Worm (Caenorhabditis elegans) whole organism, L2 larva: Measurements from ENCODE around the gene lys-8.
A peak's percentile ranks its signal among the peaks of the same experiment; 100 is the strongest.

Experiments
- C34F6.9 ChIP-seq: fragments of 150-350 bp; optimal IDR thresholded peaks from 2 replicates; lab custom pipeline; 2014; ENCODE audit warnings: missing biosample characterization, missing genetic modification characterization
- F13H6.1 ChIP-seq: sonication (generic microtip); optimal IDR thresholded peaks from 2 replicates; lab custom pipeline; 2016; ENCODE audit warnings: missing genetic modification characterization, missing compliant biosample characterization
- R02D3.7 ChIP-seq: fragments of 150-350 bp; optimal IDR thresholded peaks from 2 replicates; lab custom pipeline; 2014; ENCODE audit warnings: missing biosample characterization, missing genetic modification characterization
- Y55F3AM.14 ChIP-seq: fragments of 200-800 bp; sonication (Bioruptor generic); optimal IDR thresholded peaks from 2 replicates; lab custom pipeline; 2018; ENCODE audit warnings: mild to moderate bottlenecking, missing genetic modification characterization, missing compliant biosample characterization
- ZK546.5 ChIP-seq: sonication (generic microtip); optimal IDR thresholded peaks from 2 replicates; lab custom pipeline; 2017; ENCODE audit warnings: missing biosample characterization, missing genetic modification characterization
- alr-1 ChIP-seq: fragments of 150-350 bp; optimal IDR thresholded peaks from 2 replicates; lab custom pipeline; 2014; ENCODE audit warnings: missing biosample characterization, missing genetic modification characterization
- ama-1 ChIP-seq: fragments of 150-350 bp; optimal IDR thresholded peaks from 2 replicates; lab custom pipeline; 2018; ENCODE audit warnings: inconsistent platforms
- ceh-16 ChIP-seq: fragments of 150-350 bp; optimal IDR thresholded peaks from 2 replicates; lab custom pipeline; 2014; ENCODE audit warnings: missing biosample characterization, missing genetic modification characterization
- crh-2 ChIP-seq: sonication (generic microtip); optimal IDR thresholded peaks from 2 replicates; lab custom pipeline; 2017; ENCODE audit warnings: missing biosample characterization, missing genetic modification characterization
- dmd-4 ChIP-seq: sonication (generic microtip); optimal IDR thresholded peaks from 2 replicates; lab custom pipeline; 2017; ENCODE audit warnings: missing biosample characterization, missing genetic modification characterization
- egl-27 ChIP-seq: sonication (generic microtip); optimal IDR thresholded peaks from 3 replicates; lab custom pipeline; 2017; ENCODE audit warnings: missing biosample characterization, missing genetic modification reagents, missing genetic modification characterization
- elt-1 ChIP-seq: fragments of 150-350 bp; optimal IDR thresholded peaks from 2 replicates; lab custom pipeline; 2014; ENCODE audit warnings: missing biosample characterization, missing genetic modification characterization
- elt-3 ChIP-seq: sonication (generic microtip); optimal IDR thresholded peaks from 2 replicates; lab custom pipeline; 2017; ENCODE audit warnings: missing biosample characterization, missing genetic modification characterization
- fos-1 ChIP-seq: fragments of 150-350 bp; optimal IDR thresholded peaks from 2 replicates; lab custom pipeline; 2014; ENCODE audit warnings: missing biosample characterization, missing genetic modification characterization
- gmeb-1 ChIP-seq: fragments of 150-350 bp; optimal IDR thresholded peaks from 2 replicates; lab custom pipeline; 2014; ENCODE audit warnings: missing biosample characterization, missing genetic modification characterization
- lin-13 ChIP-seq: fragments of 150-350 bp; optimal IDR thresholded peaks from 2 replicates; lab custom pipeline; 2014; ENCODE audit warnings: missing biosample characterization, missing genetic modification reagents, missing genetic modification characterization
- lin-39 ChIP-seq: fragments of 150-350 bp; optimal IDR thresholded peaks from 2 replicates; lab custom pipeline; 2014; ENCODE audit warnings: missing biosample characterization, missing genetic modification reagents, missing genetic modification characterization
- lsy-2 ChIP-seq, 2 experiments: fragments of 150-350 bp in 1 of 2; sonication (generic microtip) in 1 of 2; optimal IDR thresholded peaks; 2 replicates each; lab custom pipeline; 2014 to 2017; ENCODE audit warnings: missing biosample characterization in 2 of 2, missing genetic modification characterization in 2 of 2
- mab-5 ChIP-seq: fragments of 150-350 bp; optimal IDR thresholded peaks from 2 replicates; lab custom pipeline; 2014; ENCODE audit warnings: missing biosample characterization, missing genetic modification characterization
- mbf-1 ChIP-seq: sonication (generic microtip); optimal IDR thresholded peaks from 2 replicates; lab custom pipeline; 2017; ENCODE audit warnings: missing biosample characterization, missing genetic modification characterization
- mdl-1 ChIP-seq, 2 experiments: fragments of 150-350 bp in 1 of 2; sonication (generic microtip) in 1 of 2; optimal IDR thresholded peaks; 2 replicates each; lab custom pipeline; 2017; ENCODE audit warnings: missing biosample characterization in 2 of 2, missing genetic modification characterization in 2 of 2
- nhr-10 ChIP-seq: sonication (generic microtip); optimal IDR thresholded peaks from 2 replicates; lab custom pipeline; 2017; ENCODE audit warnings: missing biosample characterization, missing genetic modification characterization
- nhr-12 ChIP-seq: fragments of 150-350 bp; optimal IDR thresholded peaks from 2 replicates; lab custom pipeline; 2014; ENCODE audit warnings: missing biosample characterization, missing genetic modification characterization
- nhr-129 ChIP-seq: fragments of 150-350 bp; optimal IDR thresholded peaks from 2 replicates; lab custom pipeline; 2014; ENCODE audit warnings: missing biosample characterization, missing genetic modification characterization
- nhr-21 ChIP-seq: fragments of 150-350 bp; optimal IDR thresholded peaks from 2 replicates; lab custom pipeline; 2014; ENCODE audit warnings: missing biosample characterization, missing genetic modification characterization
- nhr-25 ChIP-seq: fragments of 150-350 bp; sonication (generic microtip); optimal IDR thresholded peaks from 3 replicates; lab custom pipeline; 2014; ENCODE audit warnings: missing biosample characterization, missing genetic modification characterization
- nhr-6 ChIP-seq: fragments of 150-350 bp; optimal IDR thresholded peaks from 2 replicates; lab custom pipeline; 2014; ENCODE audit warnings: missing biosample characterization, missing genetic modification characterization
- nhr-77 ChIP-seq: fragments of 150-350 bp; optimal IDR thresholded peaks from 2 replicates; lab custom pipeline; 2014; ENCODE audit warnings: missing biosample characterization, missing genetic modification characterization
- peb-1 ChIP-seq: fragments of 150-350 bp; optimal IDR thresholded peaks from 2 replicates; lab custom pipeline; 2014; ENCODE audit warnings: missing biosample characterization, missing genetic modification characterization
- sem-4 ChIP-seq: fragments of 150-350 bp; optimal IDR thresholded peaks from 2 replicates; lab custom pipeline; 2014; ENCODE audit warnings: missing biosample characterization, missing genetic modification reagents, missing genetic modification characterization
- skn-1 ChIP-seq: sonication (generic microtip); optimal IDR thresholded peaks from 2 replicates; lab custom pipeline; 2017; ENCODE audit warnings: missing biosample characterization, missing genetic modification characterization
- sma-3 ChIP-seq: sonication (generic microtip); optimal IDR thresholded peaks from 2 replicates; lab custom pipeline; 2016; ENCODE audit warnings: missing genetic modification reagents, missing genetic modification characterization, missing compliant biosample characterization
- sma-9 ChIP-seq, 2 experiments: fragments of 150-350 bp in 1 of 2; sonication (generic microtip) in 1 of 2; optimal IDR thresholded peaks; 2 replicates each; lab custom pipeline; 2014 to 2016; ENCODE audit warnings: missing genetic modification characterization in 2 of 2, mild to moderate bottlenecking in 1 of 2, missing biosample characterization in 1 of 2, missing compliant biosample characterization in 1 of 2, missing genetic modification reagents in 1 of 2, moderate library complexity in 1 of 2
- snpc-4 ChIP-seq: fragments of 150-350 bp; optimal IDR thresholded peaks from 2 replicates; lab custom pipeline; 2014; ENCODE audit warnings: missing biosample characterization, missing genetic modification characterization
- unc-39 ChIP-seq: fragments of 150-350 bp; optimal IDR thresholded peaks from 2 replicates; lab custom pipeline; 2014; ENCODE audit warnings: missing biosample characterization, missing genetic modification characterization
- unc-55 ChIP-seq: fragments of 150-350 bp; sonication (generic microtip); optimal IDR thresholded peaks from 3 replicates; lab custom pipeline; 2014; ENCODE audit warnings: missing biosample characterization, missing genetic modification reagents, missing genetic modification characterization
- unc-62 ChIP-seq: fragments of 150-350 bp; optimal IDR thresholded peaks from 2 replicates; lab custom pipeline; 2014; ENCODE audit warnings: missing biosample characterization, missing genetic modification reagents, missing genetic modification characterization
- zag-1 ChIP-seq: fragments of 150-350 bp; optimal IDR thresholded peaks from 2 replicates; lab custom pipeline; 2014; ENCODE audit warnings: missing biosample characterization, missing genetic modification characterization
- ztf-1 ChIP-seq: fragments of 200-800 bp; sonication (Bioruptor generic); conservative IDR thresholded peaks from 2 replicates; pipeline ENCODE4 v1.3.6; 2022; ENCODE audit warnings: missing genetic modification characterization, missing compliant biosample characterization
- ztf-11 ChIP-seq: sonication (generic microtip); optimal IDR thresholded peaks from 2 replicates; lab custom pipeline; 2017; ENCODE audit warnings: missing biosample characterization, missing genetic modification characterization
- ztf-4 ChIP-seq: fragments of 150-350 bp; optimal IDR thresholded peaks from 2 replicates; lab custom pipeline; 2014; ENCODE audit warnings: missing biosample characterization, missing genetic modification characterization

The lys-8 gene

DNA sequence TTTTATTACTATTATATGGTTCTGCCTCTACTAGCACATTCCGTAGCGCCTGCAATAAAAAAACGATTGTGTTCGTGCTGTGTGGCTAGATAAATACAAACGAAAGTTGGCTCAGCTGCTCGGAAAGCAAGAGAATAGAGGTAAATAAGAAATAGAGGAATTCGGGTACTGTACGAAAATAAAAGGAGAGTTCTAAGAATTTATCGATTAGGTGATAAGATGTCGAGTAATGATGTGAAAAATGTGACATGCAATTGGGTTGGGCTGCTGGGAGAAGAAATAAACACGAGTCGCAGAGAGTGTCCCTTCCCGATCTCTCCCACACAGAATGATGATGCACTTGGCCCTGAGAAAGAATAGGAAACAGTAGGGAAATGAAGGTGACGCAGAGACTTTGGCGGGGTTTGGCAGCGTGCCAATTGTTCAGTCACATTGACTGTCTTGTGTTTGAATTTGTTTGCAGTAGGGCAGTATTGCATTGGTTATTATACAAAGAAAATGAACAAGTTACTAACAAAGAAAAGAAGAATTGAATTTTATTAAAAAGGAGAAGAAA is 7.5 kb downstream of the lys-8 start, which contains the start of gene cdc-14 (continued):
- no peak for TF ChIP-seq ztf-1 (GFP tag; lab: Robert Waterston, UW)
- TF ChIP-seq lin-39 (tag; lab: Kevin White, UChicago): no peak

DNA sequence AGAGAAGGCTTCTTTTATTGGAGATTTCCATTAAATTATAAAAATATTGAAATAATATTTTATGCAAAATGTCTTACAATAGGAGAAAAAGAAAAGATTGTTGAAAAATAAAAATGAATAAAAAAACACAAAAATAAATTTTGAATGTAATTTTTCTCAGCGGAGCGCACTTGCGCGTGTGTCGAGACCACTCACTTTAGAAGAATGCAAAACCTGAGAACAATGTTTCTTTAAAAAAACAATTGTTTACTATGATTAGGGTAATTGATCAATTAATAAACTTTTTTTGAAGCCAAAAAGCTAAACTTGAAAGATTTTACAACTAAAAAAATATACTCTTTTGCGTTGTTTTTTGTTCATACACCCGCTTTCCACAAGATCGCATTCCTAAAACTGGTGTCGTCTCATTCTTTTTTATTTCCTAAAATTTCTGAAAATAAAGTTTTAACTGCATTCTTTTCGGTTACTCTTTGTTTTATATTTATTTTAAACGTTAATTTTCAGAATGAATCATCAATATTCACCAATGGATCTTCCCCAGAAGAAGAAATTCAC is 8.3 kb downstream of the lys-8 start, which contains the start of gene ttc-4:
Gene ttc-4 (plus strand): TSS at position 505 of the 555 bp plus-strand sequence.
- peak; percentile 4 for TF ChIP-seq F13H6.1 (tag; lab: Kevin White, UChicago)
- TF ChIP-seq unc-55 (GFP tag; lab: Kevin White, UChicago): peak; percentile 76
- TF ChIP-seq nhr-129 (tag; lab: Kevin White, UChicago): peak; percentile 27
- TF ChIP-seq C34F6.9: peak; percentile 68
- peak in 1 of 2 experiments; percentile 66 for TF ChIP-seq lsy-2 (tag; optimal IDR thresholded peaks at IDR 0.05; lab: Kevin White, UChicago)
- TF ChIP-seq mab-5 (tag; lab: Kevin White, UChicago): no peak
- peak; percentile 20 for TF ChIP-seq sma-3 (GFP tag; lab: Kevin White, UChicago)
- peak; percentile 27 for TF ChIP-seq lin-13
- no peak for TF ChIP-seq R02D3.7 (tag; lab: Kevin White, UChicago)
- TF ChIP-seq crh-2: peak; percentile 28
- TF ChIP-seq nhr-12: no peak
- no peak for TF ChIP-seq peb-1 (tag; lab: Kevin White, UChicago)
- TF ChIP-seq ztf-1 (GFP tag; lab: Robert Waterston, UW): no peak
- no peak for TF ChIP-seq zag-1 (tag; lab: Kevin White, UChicago)
- TF ChIP-seq Y55F3AM.14 (GFP tag; lab: Kevin White, UChicago): no peak
- peak; percentile 22 for TF ChIP-seq nhr-25 (tag; lab: Kevin White, UChicago)
- TF ChIP-seq alr-1 (tag; lab: Kevin White, UChicago): no peak
- TF ChIP-seq fos-1: peak; percentile 25

DNA sequence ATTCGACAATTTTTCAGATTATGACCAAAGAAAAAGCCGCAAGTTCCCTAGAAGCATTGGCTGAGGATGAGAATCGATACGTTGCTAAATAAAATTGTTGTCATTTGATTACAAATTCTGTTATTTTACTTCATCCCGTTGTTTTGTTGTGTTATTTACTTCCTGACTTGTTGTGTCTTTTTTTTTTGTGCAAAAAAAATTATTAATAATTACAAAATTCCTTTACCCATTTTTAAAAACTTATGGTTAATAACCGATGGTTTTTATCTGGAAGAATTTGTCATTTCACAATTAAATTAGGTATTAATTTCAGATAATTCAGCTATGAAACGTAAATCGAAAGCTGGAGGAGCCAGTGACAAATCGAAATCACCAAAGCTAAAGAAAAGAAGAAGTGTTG is 10.3 kb downstream of the lys-8 start, which contains the start of gene C17G10.1:
Gene C17G10.1 (plus strand): TSS at position 301 of the 400 bp plus-strand sequence.
- TF ChIP-seq nhr-6 (tag; lab: Kevin White, UChicago) (no peak), Y55F3AM.14 (GFP tag; lab: Kevin White, UChicago) (no peak), ztf-4 (tag; lab: Kevin White, UChicago) (no peak), unc-62 (GFP tag; lab: Kevin White, UChicago) (no peak), nhr-129 (tag; lab: Kevin White, UChicago) (no peak), R02D3.7 (tag; lab: Kevin White, UChicago) (no peak), F13H6.1 (tag; lab: Kevin White, UChicago) (no peak), mbf-1 (tag; lab: Kevin White, UChicago) (no peak)
- TF ChIP-seq, all 48 proteins: peak for 0

DNA sequence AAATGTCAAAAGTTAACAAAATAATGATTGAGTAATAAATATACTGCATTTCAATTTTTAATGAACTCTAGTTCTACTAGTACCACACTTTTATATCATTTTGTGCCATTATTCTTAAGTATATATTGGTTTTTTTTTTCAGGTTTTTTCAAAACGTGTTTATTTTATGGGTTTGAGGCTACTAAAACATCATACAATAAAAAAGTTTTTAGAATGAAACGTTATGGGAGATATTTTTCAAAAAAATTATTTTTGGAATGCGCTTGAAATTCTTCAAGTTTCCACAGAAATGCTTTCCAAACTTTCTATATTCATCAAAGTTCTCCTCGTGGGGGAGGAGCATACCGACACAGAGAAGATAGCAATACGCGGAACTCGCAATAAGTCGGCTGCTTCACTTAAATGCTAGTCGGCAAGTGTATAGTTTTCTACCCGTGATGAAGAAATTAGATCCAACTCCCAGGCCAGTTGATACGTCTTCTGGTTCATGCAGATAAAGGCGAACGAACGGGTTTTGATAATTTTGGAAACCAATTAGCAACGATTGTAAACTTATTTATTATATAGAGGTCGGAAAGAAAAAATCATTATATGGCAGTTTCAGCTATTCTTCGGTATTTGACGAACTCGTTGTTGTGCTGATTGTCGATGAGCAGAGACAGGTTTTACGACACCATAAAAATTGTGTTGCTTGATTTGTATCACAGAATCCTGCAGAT is 13.5 kb downstream of the lys-8 start, which contains the start of gene C17G10.10:
Gene C17G10.10 (minus strand): TSS at position 51 of the 719 bp plus-strand sequence.
- TF ChIP-seq skn-1 (tag; lab: Kevin White, UChicago) (no peak), fos-1 (peak; percentile 85), sem-4 (tag; lab: Kevin White, UChicago) (no peak), ZK546.5 (tag; lab: Kevin White, UChicago) (no peak), lsy-2 (tag; optimal IDR thresholded peaks at IDR 0.05; lab: Kevin White, UChicago) (peak; percentile 62 to 75), F13H6.1 (tag; lab: Kevin White, UChicago) (peak; percentile 58), sma-9 (GFP tag; optimal IDR thresholded peaks at IDR 0.05; lab: Kevin White, UChicago) (peak; percentile 91), sma-9 (tag; optimal IDR thresholded peaks at IDR 0.05; lab: Kevin White, UChicago) (no peak), mdl-1 (tag; optimal IDR thresholded peaks at IDR 0.05; lab: Kevin White, UChicago) (peak; percentile 54 to 59), nhr-10 (tag; lab: Kevin White, UChicago) (peak; percentile 9), ztf-4 (tag; lab: Kevin White, UChicago) (peak; percentile 9), nhr-25 (tag; lab: Kevin White, UChicago) (peak; percentile 62), nhr-77 (tag; lab: Kevin White, UChicago) (peak; percentile 68), snpc-4 (peak; percentile 99), dmd-4 (no peak), crh-2 (peak; percentile 69), ztf-11 (no peak), nhr-129 (tag; lab: Kevin White, UChicago) (peak; percentile 45), nhr-21 (tag; lab: Kevin White, UChicago) (peak; percentile 78), sma-3 (GFP tag; lab: Kevin White, UChicago) (peak; percentile 87), elt-3 (tag; lab: Kevin White, UChicago) (no peak), lin-13 (peak; percentile 53), ama-1 (lab: Kevin White, UChicago) (peak; percentile 98), gmeb-1 (tag; lab: Kevin White, UChicago) (peak; percentile 82), C34F6.9 (peak; percentile 20), nhr-6 (tag; lab: Kevin White, UChicago) (peak; percentile 41), egl-27 (tag; lab: Kevin White, UChicago) (peak; percentile 72), ceh-16 (tag; lab: Kevin White, UChicago) (peak; percentile 75), unc-39 (tag; lab: Kevin White, UChicago) (no peak), elt-1 (no peak), mab-5 (tag; lab: Kevin White, UChicago) (no peak), unc-62 (GFP tag; lab: Kevin White, UChicago) (no peak)
